Worm (Caenorhabditis elegans) whole organism, L1 larva: Measurements from ENCODE around the gene F42F12.4.

Experiments
- ces-1 ChIP-seq: fragments of 150-350 bp; optimal IDR thresholded peaks from 2 replicates; lab custom pipeline; 2014; ENCODE audit warnings: missing biosample characterization, missing genetic modification reagents, missing genetic modification characterization
- jun-1 ChIP-seq: fragments of 150-350 bp; optimal IDR thresholded peaks from 2 replicates; lab custom pipeline; 2014; ENCODE audit warnings: missing biosample characterization, missing genetic modification reagents, missing genetic modification characterization
- lin-14 ChIP-seq: fragments of 200-800 bp; sonication (Bioruptor generic); optimal IDR thresholded peaks from 2 replicates; lab custom pipeline; 2018; ENCODE audit warnings: mild to moderate bottlenecking, missing genetic modification characterization, moderate library complexity, missing compliant biosample characterization
- lsy-2 ChIP-seq, 2 experiments: fragments of 150-350 bp; optimal IDR thresholded peaks; 2 replicates each; lab custom pipeline; 2014; ENCODE audit warnings: missing biosample characterization in 2 of 2, missing genetic modification characterization in 2 of 2
- mef-2 ChIP-seq: fragments of 150-350 bp; optimal IDR thresholded peaks from 2 replicates; lab custom pipeline; 2014; ENCODE audit warnings: missing biosample characterization, missing genetic modification characterization
- nhr-12 ChIP-seq: sonication (generic microtip); optimal IDR thresholded peaks from 2 replicates; lab custom pipeline; 2017; ENCODE audit warnings: missing biosample characterization, missing genetic modification characterization
- nhr-28 ChIP-seq: fragments of 150-350 bp; optimal IDR thresholded peaks from 2 replicates; lab custom pipeline; 2014; ENCODE audit warnings: missing biosample characterization, missing genetic modification characterization
- nhr-90 ChIP-seq: sonication (generic microtip); optimal IDR thresholded peaks from 2 replicates; lab custom pipeline; 2016; ENCODE audit warnings: mild to moderate bottlenecking, missing genetic modification characterization, missing compliant biosample characterization; ENCODE audit not compliant: poor library complexity
- tbx-2 ChIP-seq: sonication (generic microtip); optimal IDR thresholded peaks from 2 replicates; lab custom pipeline; 2016; ENCODE audit warnings: missing genetic modification characterization, missing compliant biosample characterization
- unc-30 ChIP-seq: sonication (generic microtip); optimal IDR thresholded peaks from 2 replicates; lab custom pipeline; 2017; ENCODE audit warnings: missing biosample characterization, missing genetic modification characterization

- no peak for TF ChIP-seq tbx-2 (tag; lab: Kevin White, UChicago)
- TF ChIP-seq mef-2 = no peak
- TF ChIP-seq lsy-2 (tag; optimal IDR thresholded peaks at IDR 0.05; lab: Kevin White, UChicago) = no peak
- no peak for TF ChIP-seq jun-1 (tag; lab: Kevin White, UChicago)
- no peak for TF ChIP-seq nhr-90 (tag; lab: Kevin White, UChicago)
- no peak for TF ChIP-seq unc-30 (tag; lab: Kevin White, UChicago)
- no peak for TF ChIP-seq lin-14 (GFP tag; lab: Kevin White, UChicago)
- TF ChIP-seq ces-1 (GFP tag; lab: Kevin White, UChicago) = no peak
- TF ChIP-seq nhr-12 (tag; lab: Kevin White, UChicago) = no peak
- no peak for TF ChIP-seq nhr-28 (tag; lab: Kevin White, UChicago)
These were observed 46.2 kb downstream of the F42F12.4 start, which contains the start of gene phf-32 for ce11 chrX:12306565-12306964.
